Worm (Caenorhabditis elegans): Measurements from ENCODE around the gene R09E10.8.

- TF ChIP-seq ama-1 (optimal IDR thresholded peaks at IDR 0.05): no peak
- TF ChIP-seq hmbx-1 (tag; optimal IDR thresholded peaks at IDR 0.05): no peak
- no peak for TF ChIP-seq ets-7 (tag; optimal IDR thresholded peaks at IDR 0.05)
- no peak for TF ChIP-seq F13C5.2 (tag; optimal IDR thresholded peaks at IDR 0.05)
- no peak for TF ChIP-seq tbx-11 (GFP tag; IDR thresholded peaks at IDR 0.05)
- TF ChIP-seq tra-4 (tag; optimal IDR thresholded peaks at IDR 0.05): no peak
- no peak for TF ChIP-seq aly-1 (tag; optimal IDR thresholded peaks at IDR 0.05)
- no peak for TF ChIP-seq pes-1 (GFP tag; IDR thresholded peaks at IDR 0.05)
- TF ChIP-seq flt-1 (GFP tag; IDR thresholded peaks at IDR 0.05): no peak
- no peak for TF ChIP-seq hmg-4 (GFP tag; optimal IDR thresholded peaks at IDR 0.05)
- no peak for TF ChIP-seq ceh-36 (tag; optimal IDR thresholded peaks at IDR 0.05)
- TF ChIP-seq B0310.2 (tag; optimal IDR thresholded peaks at IDR 0.05): no peak
- TF ChIP-seq tbx-37 (GFP tag; conservative IDR thresholded peaks at IDR 0.05): no peak
- TF ChIP-seq sea-1 (GFP tag; conservative IDR thresholded peaks at IDR 0.05): no peak
These were observed 36.7 kb upstream of the R09E10.8 start for ce11 chrIV:10346948-10347347.

Measured in whole organism, early embryonic.